Worm (Caenorhabditis elegans) whole organism, late embryonic: ENCODE measurements around the gene pfas-1.

Experiments
- C38D4.7 ChIP-seq: fragments of 200-800 bp; sonication (Bioruptor generic); optimal IDR thresholded peaks from 2 replicates; lab custom pipeline; 2018; ENCODE audit warnings: mild to moderate bottlenecking, missing genetic modification characterization, moderate library complexity, missing compliant biosample characterization
- ceh-24 ChIP-seq: sonication (generic microtip); optimal IDR thresholded peaks from 2 replicates; lab custom pipeline; 2016; ENCODE audit warnings: mild to moderate bottlenecking, missing genetic modification characterization, missing compliant biosample characterization
- ceh-30 ChIP-seq: fragments of 150-350 bp; optimal IDR thresholded peaks from 2 replicates; lab custom pipeline; 2014; ENCODE audit warnings: missing biosample characterization, missing genetic modification characterization
- dmd-4 ChIP-seq: sonication (generic microtip); optimal IDR thresholded peaks from 2 replicates; lab custom pipeline; 2016; ENCODE audit warnings: borderline replicate concordance, missing genetic modification characterization, missing compliant biosample characterization
- lin-11 ChIP-seq: fragments of 200-800 bp; sonication (Bioruptor generic); optimal IDR thresholded peaks from 2 replicates; lab custom pipeline; 2018; ENCODE audit warnings: mild to moderate bottlenecking, missing genetic modification characterization, missing compliant biosample characterization
- nhr-11 ChIP-seq: fragments of 150-350 bp; optimal IDR thresholded peaks from 2 replicates; lab custom pipeline; 2014; ENCODE audit warnings: missing biosample characterization, missing genetic modification characterization
- odd-2 ChIP-seq: sonication (generic microtip); optimal IDR thresholded peaks from 2 replicates; lab custom pipeline; 2017; ENCODE audit warnings: antibody characterized with exemption, mild to moderate bottlenecking, missing genetic modification characterization, missing compliant biosample characterization
- pha-2 ChIP-seq: sonication (generic microtip); optimal IDR thresholded peaks from 2 replicates; lab custom pipeline; 2017; ENCODE audit warnings: mild to moderate bottlenecking, missing genetic modification characterization, missing compliant biosample characterization
- rnt-1 ChIP-seq: sonication (generic microtip); optimal IDR thresholded peaks from 2 replicates; lab custom pipeline; 2016; ENCODE audit warnings: missing genetic modification characterization, missing compliant biosample characterization
- sox-4 ChIP-seq: sonication (generic microtip); optimal IDR thresholded peaks from 2 replicates; lab custom pipeline; 2017; ENCODE audit warnings: mild to moderate bottlenecking, missing genetic modification characterization, inconsistent platforms, missing compliant biosample characterization
- tbx-7 ChIP-seq: sonication (generic microtip); optimal IDR thresholded peaks from 2 replicates; lab custom pipeline; 2016; ENCODE audit warnings: missing genotype, missing genetic modification characterization, missing compliant biosample characterization
- ztf-16 ChIP-seq: sonication (generic microtip); optimal IDR thresholded peaks from 2 replicates; lab custom pipeline; 2017; ENCODE audit warnings: missing genetic modification characterization, missing compliant biosample characterization

DNA sequence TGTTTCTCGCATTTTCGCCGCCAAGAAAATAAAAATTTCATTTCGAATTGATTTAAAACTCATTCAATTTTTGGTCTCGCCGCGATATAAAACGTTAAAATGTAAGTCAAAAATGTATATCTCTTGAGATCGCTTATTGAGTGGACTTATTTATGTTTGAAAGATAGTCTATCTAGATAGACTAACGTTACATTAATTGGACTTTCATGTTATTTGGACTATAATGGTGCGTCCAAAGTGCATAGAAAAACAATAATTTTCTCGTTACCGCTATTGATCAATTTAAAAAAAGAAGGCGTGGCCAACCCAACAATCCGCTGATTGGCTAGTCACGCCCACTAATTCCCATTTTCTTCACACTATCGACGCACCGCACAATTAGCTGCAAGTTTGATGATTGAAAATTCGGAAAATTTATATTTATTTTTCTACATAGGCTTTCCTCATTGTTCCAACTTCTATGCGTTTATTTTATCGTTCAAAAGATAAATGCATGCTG is 59.0 kb downstream of the pfas-1 start, which contains the start of gene F35G12.5:
- TF ChIP-seq dmd-4 (tag; lab: Kevin White, UChicago) (no peak), ceh-30 (tag; lab: Kevin White, UChicago) (no peak), odd-2 (tag; lab: Kevin White, UChicago) (no peak), rnt-1 (tag; lab: Kevin White, UChicago) (no peak), lin-11 (tag; lab: Kevin White, UChicago) (no peak), nhr-11 (no peak), ceh-24 (tag; lab: Kevin White, UChicago) (no peak), tbx-7 (tag; lab: Kevin White, UChicago) (no peak), ztf-16 (tag; lab: Kevin White, UChicago) (no peak), C38D4.7 (GFP tag; lab: Kevin White, UChicago) (no peak), pha-2 (no peak), sox-4 (tag; lab: Kevin White, UChicago) (no peak)
